Fruit fly (Drosophila melanogaster): Measurements from ENCODE around the gene CG17593.

The CG17593 gene

dm6 chr2L:3469869-3470268 is 44.8 kb upstream of the CG17593 start, which contains the start of the genes Pif1 and CG31776:
TSS of gene Pif1 (minus strand) at chr2L:3470004.
TSS of gene CG31776 (plus strand) at chr2L:3470182.
- TF ChIP-seq Dfd (GFP tag; optimal IDR thresholded peaks at IDR 0.05) (no peak), Sp1 (GFP tag; optimal IDR thresholded peaks at IDR 0.05) (no peak), sv (GFP tag; optimal IDR thresholded peaks at IDR 0.05) (no peak), tai (GFP tag; optimal IDR thresholded peaks at IDR 0.05) (no peak), foxo (GFP tag; optimal IDR thresholded peaks at IDR 0.05) (no peak), Hr78 (GFP tag; optimal IDR thresholded peaks at IDR 0.05) (no peak), dmrt93B (GFP tag; optimal IDR thresholded peaks at IDR 0.05) (no peak), pan (optimal IDR thresholded peaks at IDR 0.05) (no peak), Hnf4 (GFP tag; optimal IDR thresholded peaks at IDR 0.05) (no peak), dl (GFP tag; optimal IDR thresholded peaks at IDR 0.05; ENCODE audit: insufficient read depth in 1 of 2, partially characterized antibody in 2 of 2) (no peak), Vsx2 (GFP tag; optimal IDR thresholded peaks at IDR 0.05; ENCODE audit: partially characterized antibody) (no peak), lola (GFP tag; optimal IDR thresholded peaks at IDR 0.05) (no peak), woc (GFP tag; optimal IDR thresholded peaks at IDR 0.05) (no peak), usp (GFP tag; optimal IDR thresholded peaks at IDR 0.05) (no peak), h (GFP tag; optimal IDR thresholded peaks at IDR 0.05) (no peak), HLH106 (tag; optimal IDR thresholded peaks at IDR 0.05) (no peak), Hr83 (GFP tag; optimal IDR thresholded peaks at IDR 0.05; ENCODE audit: poor library complexity, severe bottlenecking) (no peak)

- TF ChIP-seq pan (optimal IDR thresholded peaks at IDR 0.05) (no peak), dsf (GFP tag; optimal IDR thresholded peaks at IDR 0.05; ENCODE audit: borderline replicate concordance) (no peak), ey (GFP tag; optimal IDR thresholded peaks at IDR 0.05) (no peak), h (GFP tag; optimal IDR thresholded peaks at IDR 0.05) (no peak), CG9705 (GFP tag; optimal IDR thresholded peaks at IDR 0.05) (peak; percentile 22), Dif (GFP tag; optimal IDR thresholded peaks at IDR 0.05; ENCODE audit: partially characterized antibody) (no peak), CrebA (GFP tag; optimal IDR thresholded peaks at IDR 0.05; ENCODE audit: borderline replicate concordance) (no peak), woc (GFP tag; optimal IDR thresholded peaks at IDR 0.05) (no peak), Rel (GFP tag; optimal IDR thresholded peaks at IDR 0.05) (no peak), Rel (tag; optimal IDR thresholded peaks at IDR 0.05) (no peak), Hnf4 (GFP tag; optimal IDR thresholded peaks at IDR 0.05) (no peak), jim (GFP tag; optimal IDR thresholded peaks at IDR 0.05) (no peak), Mio (GFP tag; optimal IDR thresholded peaks at IDR 0.05) (no peak), sv (GFP tag; optimal IDR thresholded peaks at IDR 0.05) (peak; percentile 31), rgr (GFP tag; optimal IDR thresholded peaks at IDR 0.05) (no peak), foxo (GFP tag; optimal IDR thresholded peaks at IDR 0.05) (no peak), psq (GFP tag; optimal IDR thresholded peaks at IDR 0.05) (no peak), fru (GFP tag; optimal IDR thresholded peaks at IDR 0.05) (no peak), Hr83 (GFP tag; optimal IDR thresholded peaks at IDR 0.05; ENCODE audit: poor library complexity, severe bottlenecking) (peak; percentile 32), OdsH (GFP tag; optimal IDR thresholded peaks at IDR 0.05) (peak; percentile 25), Myc (optimal IDR thresholded peaks at IDR 0.05) (peak; percentile 60), HLH106 (tag; optimal IDR thresholded peaks at IDR 0.05) (peak; percentile 53), Vsx2 (GFP tag; optimal IDR thresholded peaks at IDR 0.05; ENCODE audit: partially characterized antibody) (no peak), Abd-B (GFP tag; optimal IDR thresholded peaks at IDR 0.05) (no peak), GATAd (GFP tag; optimal IDR thresholded peaks at IDR 0.05) (no peak), Hr78 (GFP tag; optimal IDR thresholded peaks at IDR 0.05) (no peak), lola (GFP tag; optimal IDR thresholded peaks at IDR 0.05) (no peak), Jra (GFP tag; optimal IDR thresholded peaks at IDR 0.05) (no peak)
Measured at dm6 chr2L:3472242-3472641, 42.4 kb upstream of the CG17593 start, which contains the start of gene Pgant4. TSS of gene Pgant4 (plus strand) at chr2L:3472603.

dm6 chr2L:3475168-3475567 is 39.5 kb upstream of the CG17593 start:
- no peak for TF ChIP-seq N (GFP tag; optimal IDR thresholded peaks at IDR 0.05)
- peak; percentile 31 for TF ChIP-seq ey (GFP tag; optimal IDR thresholded peaks at IDR 0.05)
- no peak for TF ChIP-seq CG32264 (GFP tag; optimal IDR thresholded peaks at IDR 0.05)
- peak; percentile 29 for TF ChIP-seq fru (GFP tag; optimal IDR thresholded peaks at IDR 0.05)
- peak; percentile 38 for TF ChIP-seq psq (GFP tag; optimal IDR thresholded peaks at IDR 0.05)
- TF ChIP-seq h (GFP tag; optimal IDR thresholded peaks at IDR 0.05), result peak; percentile 57
- peak; percentile 40 for TF ChIP-seq OdsH (GFP tag; optimal IDR thresholded peaks at IDR 0.05)
- no peak for TF ChIP-seq CrebA (GFP tag; optimal IDR thresholded peaks at IDR 0.05; ENCODE audit: borderline replicate concordance)
- TF ChIP-seq Rel (GFP tag; optimal IDR thresholded peaks at IDR 0.05), result no peak
- TF ChIP-seq Rel (tag; optimal IDR thresholded peaks at IDR 0.05), result peak; percentile 14
- TF ChIP-seq dl (GFP tag; optimal IDR thresholded peaks at IDR 0.05; ENCODE audit: insufficient read depth in 1 of 2, partially characterized antibody in 2 of 2), result no peak
- peak in 1 of 2 experiments; percentile 28 for TF ChIP-seq foxo (GFP tag; optimal IDR thresholded peaks at IDR 0.05)
- peak; percentile 41 for TF ChIP-seq Sp1 (GFP tag; optimal IDR thresholded peaks at IDR 0.05)
- TF ChIP-seq HLH106 (tag; optimal IDR thresholded peaks at IDR 0.05), result peak; percentile 45
- TF ChIP-seq Hnf4 (GFP tag; optimal IDR thresholded peaks at IDR 0.05), result peak; percentile 87
- no peak for TF ChIP-seq dmrt93B (GFP tag; optimal IDR thresholded peaks at IDR 0.05)
- TF ChIP-seq rgr (GFP tag; optimal IDR thresholded peaks at IDR 0.05), result peak; percentile 57
- TF ChIP-seq Vsx2 (GFP tag; optimal IDR thresholded peaks at IDR 0.05; ENCODE audit: partially characterized antibody), result no peak
